Worm (Caenorhabditis elegans): ENCODE measurements around the gene srg-23.

DNA sequence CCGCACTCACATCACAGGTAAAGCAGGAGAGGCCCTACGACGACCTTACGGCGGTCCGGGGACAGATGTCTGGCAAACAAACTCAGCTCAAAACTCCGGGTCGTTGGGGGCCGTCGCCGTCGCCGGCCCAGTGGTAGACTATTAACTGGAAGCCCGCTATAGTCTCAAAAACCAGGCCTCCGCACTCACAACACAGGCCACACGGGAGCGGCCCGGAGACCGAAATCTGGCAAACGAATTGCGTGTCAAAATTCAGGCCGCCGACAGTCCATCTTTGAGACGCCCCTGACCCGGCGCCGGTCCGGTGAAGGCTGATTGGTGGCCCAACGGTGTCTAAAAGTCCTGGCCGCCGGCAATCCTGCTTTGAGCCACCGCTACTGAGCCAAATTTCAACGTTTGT is 50.5 kb downstream of the srg-23 start:
- TF ChIP-seq hmbx-1 (tag; optimal IDR thresholded peaks at IDR 0.05) (no peak), aly-1 (tag; optimal IDR thresholded peaks at IDR 0.05) (no peak), flt-1 (GFP tag; IDR thresholded peaks at IDR 0.05) (no peak), hmg-4 (GFP tag; optimal IDR thresholded peaks at IDR 0.05) (no peak)

Data from whole organism, early embryonic.